Fruit fly (Drosophila melanogaster) whole organism, pupa: ENCODE measurements around the gene Oseg4.

ENCODE experiments used
- CG10348 ChIP-seq: fragments of 200-800 bp; sonication (Bioruptor generic); IDR thresholded peaks from 2 replicates; pipeline ENCODE4 v1.3.6; 2022; ENCODE audit warnings: missing biosample characterization, missing genetic modification characterization
- EcR ChIP-seq: fragments of 200-800 bp; sonication (Bioruptor generic); optimal IDR thresholded peaks from 3 replicates; lab custom pipeline; 2019; ENCODE audit warnings: missing biosample characterization, missing genetic modification characterization, mild to moderate bottlenecking, moderate library complexity, missing genetic modification reagents

DNA sequence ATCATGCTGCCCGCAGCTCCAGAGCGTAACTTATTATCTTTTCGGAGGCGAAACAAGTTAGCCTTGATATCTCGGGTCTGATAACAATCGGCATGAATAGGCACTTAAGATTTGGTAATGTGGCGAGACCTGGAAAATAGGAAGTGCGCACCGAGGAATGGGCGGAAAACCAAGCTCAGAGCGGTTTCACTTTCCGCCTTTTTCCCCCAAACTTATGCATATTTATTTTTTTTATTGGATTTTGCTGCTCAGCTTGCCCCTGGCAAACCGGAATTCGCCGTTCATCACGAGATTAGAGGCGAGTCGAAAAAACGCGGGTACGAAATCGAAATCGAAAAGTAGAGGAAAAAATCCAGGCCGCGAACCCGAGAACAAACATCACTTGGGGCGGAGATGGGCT lies 19.4 kb upstream of the Oseg4 start:
- TF ChIP-seq CG10348 (GFP tag; lab: Robert Waterston, UW) (no peak), EcR (GFP tag; lab: Kevin White, UChicago) (no peak)
